Fruit fly (Drosophila melanogaster): ENCODE data around the gene Proc-R.

Gene Proc-R

dm6 chrX:4691226-4691625 is 16.5 kb upstream of the Proc-R start (continued):
- TF ChIP-seq odd (GFP tag; optimal IDR thresholded peaks at IDR 0.05) (no peak), CG3407 (GFP tag; optimal IDR thresholded peaks at IDR 0.05) (no peak), CG2129 (GFP tag; IDR thresholded peaks at IDR 0.05; ENCODE audit: partially characterized antibody) (no peak), sens-2 (GFP tag; IDR thresholded peaks at IDR 0.05) (no peak), CG3995 (GFP tag; optimal IDR thresholded peaks at IDR 0.05) (no peak), CG9876 (GFP tag; optimal IDR thresholded peaks at IDR 0.05) (no peak), ERR (GFP tag; optimal IDR thresholded peaks at IDR 0.05) (no peak), sd (tag; optimal IDR thresholded peaks at IDR 0.05) (no peak), CG4328 (GFP tag; optimal IDR thresholded peaks at IDR 0.05) (no peak), D19B (GFP tag; optimal IDR thresholded peaks at IDR 0.05) (peak; percentile 0), CG6654 (GFP tag; optimal IDR thresholded peaks at IDR 0.05) (no peak), CG30403 (GFP tag; optimal IDR thresholded peaks at IDR 0.05) (peak; percentile 22), ranshi (GFP tag; IDR thresholded peaks at IDR 0.05) (no peak), HLH54F (GFP tag; optimal IDR thresholded peaks at IDR 0.05) (no peak), Six4 (GFP tag; optimal IDR thresholded peaks at IDR 0.05) (no peak), nerfin-1 (tag; optimal IDR thresholded peaks at IDR 0.05) (no peak), CG11093 (GFP tag; IDR thresholded peaks at IDR 0.05) (no peak), hb (GFP tag; IDR thresholded peaks at IDR 0.05; ENCODE audit: partially characterized antibody) (no peak), Atf6 (GFP tag; IDR thresholded peaks at IDR 0.05) (peak; percentile 45; the same call in 1 of the 2 replicates), CG42726 (GFP tag; IDR thresholded peaks at IDR 0.05; ENCODE audit: partially characterized antibody) (no peak), kni (GFP tag; optimal IDR thresholded peaks at IDR 0.05) (no peak), Hmr (GFP tag; optimal IDR thresholded peaks at IDR 0.05) (peak; percentile 57), CG11695 (GFP tag; IDR thresholded peaks at IDR 0.05) (0 out of 3 replicates have a peak, but pooled peaks have one; percentile 26), Sry-δ (GFP tag; optimal IDR thresholded peaks at IDR 0.05) (no peak), Dek (tag; optimal IDR thresholded peaks at IDR 0.05) (peak; percentile 23), CG14014 (GFP tag; IDR thresholded peaks at IDR 0.05) (no peak), chm (GFP tag; IDR thresholded peaks at IDR 0.05) (no peak), CG16863 (GFP tag; optimal IDR thresholded peaks at IDR 0.05) (no peak), crp (GFP tag; optimal IDR thresholded peaks at IDR 0.05) (no peak), CG7786 (GFP tag; optimal IDR thresholded peaks at IDR 0.05) (no peak), exex (tag; optimal IDR thresholded peaks at IDR 0.05) (no peak), ro (GFP tag; IDR thresholded peaks at IDR 0.05) (no peak), tgo (GFP tag; IDR thresholded peaks at IDR 0.05) (no peak), CG14667 (GFP tag; IDR thresholded peaks at IDR 0.05) (no peak; the same call in 1 of the 2 replicates), CG11696 (GFP tag; IDR thresholded peaks at IDR 0.05) (no peak), ato (GFP tag; IDR thresholded peaks at IDR 0.05; ENCODE audit: partially characterized antibody) (no peak), CG14050 (GFP tag; IDR thresholded peaks at IDR 0.05) (no peak), en (GFP tag; optimal IDR thresholded peaks at IDR 0.05) (no peak), Optix (GFP tag; IDR thresholded peaks at IDR 0.05) (no peak), CG4424 (GFP tag; optimal IDR thresholded peaks at IDR 0.05) (no peak), zfh1 (GFP tag; IDR thresholded peaks at IDR 0.05) (peak; percentile 44; the same call in 1 of the 3 replicates), CG2116 (GFP tag; optimal IDR thresholded peaks at IDR 0.05) (no peak), cg (GFP tag; optimal IDR thresholded peaks at IDR 0.05) (no peak), CG17359 (tag; optimal IDR thresholded peaks at IDR 0.05) (peak; percentile 38), Scr (GFP tag; IDR thresholded peaks at IDR 0.05; ENCODE audit: partially characterized antibody) (no peak), CG11456 (GFP tag; IDR thresholded peaks at IDR 0.05) (no peak), CG12769 (tag; optimal IDR thresholded peaks at IDR 0.05) (peak; percentile 7), ssp (GFP tag; IDR thresholded peaks at IDR 0.05) (no peak), repo (GFP tag; optimal IDR thresholded peaks at IDR 0.05) (no peak), CG6689 (GFP tag; IDR thresholded peaks at IDR 0.05) (peak; percentile 20; the same call in 1 of the 2 replicates), Hsf (GFP tag; optimal IDR thresholded peaks at IDR 0.05) (no peak), ci (GFP tag; IDR thresholded peaks at IDR 0.05) (0 out of 3 replicates have a peak, but pooled peaks have one; percentile 27)

Data from whole organism, embryonic.